Fruit fly (Drosophila melanogaster) Kc167 (cell line): ENCODE measurements around the gene polybromo.

Source experiments
- h ChIP-seq: fragments of >200 bp; optimal IDR thresholded peaks from 3 replicates; lab custom pipeline; 2018; ENCODE audit warnings: missing external identifiers
- psq ChIP-seq: fragments of >200 bp; optimal IDR thresholded peaks from 2 replicates; lab custom pipeline; 2017; ENCODE audit warnings: missing external identifiers

DNA sequence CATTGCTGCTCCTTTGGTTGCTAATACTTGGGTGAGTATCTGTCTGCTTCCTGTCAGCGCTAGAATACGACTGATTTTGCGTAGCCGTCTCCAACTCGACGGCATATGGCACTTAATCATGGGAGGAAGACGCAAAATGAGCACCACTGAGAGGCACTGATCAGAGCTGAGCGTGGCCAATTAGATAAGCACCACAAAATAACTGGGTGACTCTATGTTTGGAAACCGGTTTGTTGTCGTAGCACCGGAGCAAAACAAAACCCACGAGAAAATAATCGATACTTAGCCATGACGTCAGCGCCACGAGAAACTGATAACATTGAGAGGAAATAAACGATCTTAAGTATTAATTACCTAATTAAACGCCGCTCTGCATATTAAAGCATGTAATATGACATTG is 5.6 kb downstream of the polybromo start, which contains the start of gene Ude:
- TF ChIP-seq h (lab: Kevin White, UChicago) = no peak
- no peak for TF ChIP-seq psq
